Worm (Caenorhabditis elegans): ENCODE measurements around the gene rcan-1.

DNA sequence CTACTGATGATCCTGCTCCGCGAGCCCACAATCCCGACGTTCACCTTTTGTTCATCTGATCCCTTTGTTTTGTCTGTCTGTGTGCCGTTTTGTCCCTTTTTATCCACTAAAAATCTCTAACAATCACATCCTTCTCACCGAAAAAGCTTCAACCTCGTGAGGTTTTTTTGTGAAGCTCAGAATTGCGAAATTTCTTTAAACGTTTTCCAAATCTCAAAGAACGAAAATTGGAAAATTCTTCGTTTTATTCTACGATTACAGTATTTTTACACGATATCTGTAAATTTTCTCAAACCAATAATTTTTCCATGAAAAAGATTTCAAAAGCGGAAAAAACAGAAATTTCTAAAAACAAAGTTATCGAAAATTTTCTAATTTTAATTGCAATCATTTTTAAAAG lies 9.7 kb downstream of the rcan-1 start:
- TF ChIP-seq aly-2 (tag; optimal IDR thresholded peaks at IDR 0.05) (no peak), elt-2 (tag; optimal IDR thresholded peaks at IDR 0.05) (no peak)

Data from whole organism, L3 larva.